ENCODE assay signal across 1 fruit fly cellular context in genomic region chrX:7324816-7325246, dm6.
TF ChIP-seq lines count a peak whose summit lies in the region.

No protein-coding gene starts in this region.

TF ChIP-seq in whole organism, embryonic, 481 proteins besides CTCF, POLR2A, EP300 and RAD21 (continued from another document and continues in another):
- peak; percentile 94 for TF ChIP-seq org-1 (GFP tag; optimal IDR thresholded peaks at IDR 0.05; lab: Kevin White, UChicago)
- peak; percentile 91 for TF ChIP-seq CG3726 (GFP tag; IDR thresholded peaks at IDR 0.05; lab: Robert Waterston, UW)
- TF ChIP-seq nom (GFP tag; optimal IDR thresholded peaks at IDR 0.05; lab: Kevin White, UChicago) = peak; percentile 97
- TF ChIP-seq CG6813 (GFP tag; optimal IDR thresholded peaks at IDR 0.05; lab: Kevin White, UChicago) = peak; percentile 97
- peak; percentile 96 for TF ChIP-seq CG34422 (GFP tag; IDR thresholded peaks at IDR 0.05; lab: Robert Waterston, UW)
- TF ChIP-seq pfk (GFP tag; optimal IDR thresholded peaks at IDR 0.05; lab: Kevin White, UChicago) = peak; percentile 15
- peak; percentile 93 for TF ChIP-seq wor (GFP tag; IDR thresholded peaks at IDR 0.05; lab: Robert Waterston, UW)
- TF ChIP-seq Max (GFP tag; optimal IDR thresholded peaks at IDR 0.05; lab: Kevin White, UChicago) = peak; percentile 93
- peak; percentile 95 for TF ChIP-seq Med (GFP tag; lab: Kevin White, UChicago)
- peak; percentile 82 for TF ChIP-seq cg (GFP tag; optimal IDR thresholded peaks at IDR 0.05; lab: Kevin White, UChicago)
- TF ChIP-seq Nf-YB (GFP tag; optimal IDR thresholded peaks at IDR 0.05; lab: Kevin White, UChicago) = peak; percentile 86
- peak; percentile 61 for TF ChIP-seq Elba2 (GFP tag; optimal IDR thresholded peaks at IDR 0.05; lab: Kevin White, UChicago)
- TF ChIP-seq CG7928 (GFP tag; optimal IDR thresholded peaks at IDR 0.05; lab: Kevin White, UChicago) = peak; percentile 69
- peak; percentile 61 for TF ChIP-seq CG2116 (GFP tag; optimal IDR thresholded peaks at IDR 0.05; lab: Kevin White, UChicago)
- peak; percentile 87 for TF ChIP-seq trh (GFP tag; optimal IDR thresholded peaks at IDR 0.05; lab: Kevin White, UChicago)
- no peak for TF ChIP-seq Scr (GFP tag; IDR thresholded peaks at IDR 0.05; lab: Robert Waterston, UW; ENCODE audit: partially characterized antibody)
- TF ChIP-seq E2f2 (GFP tag; IDR thresholded peaks at IDR 0.05; lab: Robert Waterston, UW) = peak; percentile 79
- peak; percentile 48 for TF ChIP-seq zfh2 (GFP tag; optimal IDR thresholded peaks at IDR 0.05; lab: Kevin White, UChicago)
- peak; percentile 83 for TF ChIP-seq slou (GFP tag; optimal IDR thresholded peaks at IDR 0.05; lab: Kevin White, UChicago)
- peak; percentile 98 for TF ChIP-seq fd96Cb (tag; optimal IDR thresholded peaks at IDR 0.05; lab: Kevin White, UChicago)
- peak; percentile 68; the same call in 2 of the 3 replicates for TF ChIP-seq z (GFP tag; IDR thresholded peaks at IDR 0.05; lab: Robert Waterston, UW)
- peak; percentile 80 for TF ChIP-seq exex (tag; optimal IDR thresholded peaks at IDR 0.05; lab: Kevin White, UChicago)
- TF ChIP-seq CG13775 (GFP tag; optimal IDR thresholded peaks at IDR 0.05; lab: Kevin White, UChicago) = peak; percentile 92
- peak; percentile 15 for TF ChIP-seq zf30C (GFP tag; optimal IDR thresholded peaks at IDR 0.05; lab: Kevin White, UChicago)
- TF ChIP-seq B-H2 (GFP tag; optimal IDR thresholded peaks at IDR 0.05; lab: Kevin White, UChicago) = peak; percentile 71
- TF ChIP-seq gro (GFP tag; optimal IDR thresholded peaks at IDR 0.05; lab: Kevin White, UChicago) = peak; percentile 38
- no peak for TF ChIP-seq ato (GFP tag; IDR thresholded peaks at IDR 0.05; lab: Robert Waterston, UW; ENCODE audit: partially characterized antibody)
- peak; percentile 93 for TF ChIP-seq sens-2 (GFP tag; IDR thresholded peaks at IDR 0.05; lab: Robert Waterston, UW)
- peak; percentile 97 for TF ChIP-seq Blimp-1 (GFP tag; optimal IDR thresholded peaks at IDR 0.05; lab: Kevin White, UChicago)
- peak; percentile 95 for TF ChIP-seq bcd (GFP tag; optimal IDR thresholded peaks at IDR 0.05; lab: Kevin White, UChicago)
- TF ChIP-seq ase (GFP tag; IDR thresholded peaks at IDR 0.05; lab: Robert Waterston, UW) = peak; percentile 95
- TF ChIP-seq mam (GFP tag; optimal IDR thresholded peaks at IDR 0.05; lab: Kevin White, UChicago) = peak; percentile 75
- TF ChIP-seq hkb (optimal IDR thresholded peaks at IDR 0.05; lab: Kevin White, UChicago) = no peak
- peak; percentile 97 for TF ChIP-seq hkb (GFP tag; IDR thresholded peaks at IDR 0.05; lab: Robert Waterston, UW)
- TF ChIP-seq CG11085 (GFP tag; IDR thresholded peaks at IDR 0.05; lab: Robert Waterston, UW) = peak; percentile 84
- peak; percentile 95 for TF ChIP-seq Atf6 (GFP tag; IDR thresholded peaks at IDR 0.05; lab: Robert Waterston, UW)
- peak; percentile 100 for TF ChIP-seq CG31441 (GFP tag; IDR thresholded peaks at IDR 0.05; lab: Robert Waterston, UW)
- TF ChIP-seq slp2 (GFP tag; optimal IDR thresholded peaks at IDR 0.05; lab: Kevin White, UChicago) = peak; percentile 65
- peak; percentile 85 for TF ChIP-seq CG1024 (GFP tag; IDR thresholded peaks at IDR 0.05; lab: Robert Waterston, UW)
- TF ChIP-seq tll (GFP tag; optimal IDR thresholded peaks at IDR 0.05; lab: Kevin White, UChicago) = peak in 1 of 2 experiments; percentile 70
- peak; percentile 99 for TF ChIP-seq CG10979 (tag; optimal IDR thresholded peaks at IDR 0.05; lab: Kevin White, UChicago)
- peak; percentile 77 for TF ChIP-seq NC2β (GFP tag; optimal IDR thresholded peaks at IDR 0.05; lab: Kevin White, UChicago)
- peak; percentile 88 for TF ChIP-seq cato (GFP tag; optimal IDR thresholded peaks at IDR 0.05; lab: Kevin White, UChicago; ENCODE audit: borderline replicate concordance)
- peak; percentile 29 for TF ChIP-seq ab (GFP tag; optimal IDR thresholded peaks at IDR 0.05; lab: Kevin White, UChicago)
- peak; percentile 97 for TF ChIP-seq CG33557 (GFP tag; optimal IDR thresholded peaks at IDR 0.05; lab: Kevin White, UChicago)
- TF ChIP-seq ranshi (GFP tag; IDR thresholded peaks at IDR 0.05; lab: Robert Waterston, UW) = peak; percentile 95
- TF ChIP-seq CG16813 (GFP tag; IDR thresholded peaks at IDR 0.05; lab: Robert Waterston, UW; ENCODE audit: partially characterized antibody) = no peak
- peak; percentile 97 for TF ChIP-seq zen (tag; optimal IDR thresholded peaks at IDR 0.05; lab: Kevin White, UChicago)
- TF ChIP-seq CG32532 (GFP tag; IDR thresholded peaks at IDR 0.05; lab: Robert Waterston, UW) = peak; percentile 94
- TF ChIP-seq usp (GFP tag; optimal IDR thresholded peaks at IDR 0.05; lab: Kevin White, UChicago) = no peak
- peak; percentile 66 for TF ChIP-seq CG1647 (GFP tag; optimal IDR thresholded peaks at IDR 0.05; lab: Kevin White, UChicago)
- peak; percentile 97 for TF ChIP-seq CG15696 (tag; optimal IDR thresholded peaks at IDR 0.05; lab: Kevin White, UChicago)
- no peak for TF ChIP-seq lov (optimal IDR thresholded peaks at IDR 0.05; lab: Kevin White, UChicago)
- peak; percentile 92 for TF ChIP-seq lov (GFP tag; IDR thresholded peaks at IDR 0.05; lab: Robert Waterston, UW)
- peak; percentile 95 for TF ChIP-seq tin (GFP tag; optimal IDR thresholded peaks at IDR 0.05; lab: Kevin White, UChicago)
- TF ChIP-seq CG12659 (GFP tag; optimal IDR thresholded peaks at IDR 0.05; lab: Kevin White, UChicago) = peak; percentile 96
- peak; percentile 99 for TF ChIP-seq gsb-n (tag; optimal IDR thresholded peaks at IDR 0.05; lab: Kevin White, UChicago)
- TF ChIP-seq dysf (GFP tag; IDR thresholded peaks at IDR 0.05; lab: Robert Waterston, UW) = peak; percentile 97
- TF ChIP-seq pnt (GFP tag; optimal IDR thresholded peaks at IDR 0.05; lab: Kevin White, UChicago) = peak; percentile 73
- TF ChIP-seq Usf (GFP tag; optimal IDR thresholded peaks at IDR 0.05; lab: Kevin White, UChicago) = peak; percentile 90
- peak; percentile 78 to 92 for TF ChIP-seq chif (GFP tag; optimal IDR thresholded peaks at IDR 0.05; lab: Kevin White, UChicago)
- peak; percentile 98 for TF ChIP-seq dmrt11E (tag; optimal IDR thresholded peaks at IDR 0.05; lab: Kevin White, UChicago)
- peak; percentile 98 for TF ChIP-seq gcm (GFP tag; optimal IDR thresholded peaks at IDR 0.05; lab: Kevin White, UChicago)
- peak; percentile 95 for TF ChIP-seq esg (GFP tag; conservative IDR thresholded peaks at IDR 0.05; lab: Robert Waterston, UW)
- peak; percentile 85 for TF ChIP-seq corto (GFP tag; optimal IDR thresholded peaks at IDR 0.05; lab: Kevin White, UChicago)
- peak; percentile 72 for TF ChIP-seq CG17802 (tag; optimal IDR thresholded peaks at IDR 0.05; lab: Kevin White, UChicago)
- TF ChIP-seq h (optimal IDR thresholded peaks at IDR 0.05; lab: Kevin White, UChicago) = no peak
- TF ChIP-seq bigmax (GFP tag; optimal IDR thresholded peaks at IDR 0.05; lab: Kevin White, UChicago) = peak; percentile 68
- TF ChIP-seq chn (GFP tag; optimal IDR thresholded peaks at IDR 0.05; lab: Kevin White, UChicago) = peak; percentile 88
- peak; percentile 91 for TF ChIP-seq lbe (GFP tag; optimal IDR thresholded peaks at IDR 0.05; lab: Kevin White, UChicago)
- peak; percentile 38 for TF ChIP-seq CHES-1-like (GFP tag; optimal IDR thresholded peaks at IDR 0.05; lab: Kevin White, UChicago)
- TF ChIP-seq CG33213 (GFP tag; optimal IDR thresholded peaks at IDR 0.05; lab: Kevin White, UChicago) = peak; percentile 60
- peak; percentile 60 for TF ChIP-seq CG13624 (GFP tag; optimal IDR thresholded peaks at IDR 0.05; lab: Kevin White, UChicago)
- TF ChIP-seq br (optimal IDR thresholded peaks at IDR 0.05; lab: Kevin White, UChicago) = no peak
- TF ChIP-seq tx (GFP tag; optimal IDR thresholded peaks at IDR 0.05; lab: Kevin White, UChicago) = peak; percentile 80
- TF ChIP-seq CG10274 (GFP tag; optimal IDR thresholded peaks at IDR 0.05; lab: Kevin White, UChicago) = peak; percentile 71
- peak; percentile 86 for TF ChIP-seq CG12744 (GFP tag; optimal IDR thresholded peaks at IDR 0.05; lab: Kevin White, UChicago)
- peak; percentile 87 for TF ChIP-seq ems (GFP tag; optimal IDR thresholded peaks at IDR 0.05; lab: Kevin White, UChicago)
- TF ChIP-seq CG4360 (GFP tag; IDR thresholded peaks at IDR 0.05; lab: Robert Waterston, UW) = peak; percentile 73
- no peak for TF ChIP-seq CG7963 (GFP tag; IDR thresholded peaks at IDR 0.05; lab: Robert Waterston, UW; ENCODE audit: partially characterized antibody)
- TF ChIP-seq CG10543 (GFP tag; optimal IDR thresholded peaks at IDR 0.05; lab: Kevin White, UChicago) = peak; percentile 88
- TF ChIP-seq tna (GFP tag; IDR thresholded peaks at IDR 0.05; lab: Robert Waterston, UW; ENCODE audit: partially characterized antibody) = no peak
- TF ChIP-seq salm (tag; optimal IDR thresholded peaks at IDR 0.05; lab: Kevin White, UChicago) = peak; percentile 98
- peak; percentile 98 for TF ChIP-seq oc (tag; optimal IDR thresholded peaks at IDR 0.05; lab: Kevin White, UChicago)
- peak; percentile 94 for TF ChIP-seq Dek (tag; optimal IDR thresholded peaks at IDR 0.05; lab: Kevin White, UChicago)
- TF ChIP-seq CG7839 (tag; optimal IDR thresholded peaks at IDR 0.05; lab: Kevin White, UChicago) = peak; percentile 98
- peak; percentile 95 for TF ChIP-seq H2.0 (GFP tag; IDR thresholded peaks at IDR 0.05; lab: Robert Waterston, UW)
- TF ChIP-seq CG13287 (GFP tag; IDR thresholded peaks at IDR 0.05; lab: Robert Waterston, UW; ENCODE audit: partially characterized antibody) = no peak
- peak; percentile 80 for TF ChIP-seq gsb (GFP tag; IDR thresholded peaks at IDR 0.05; lab: Robert Waterston, UW)
- peak; percentile 95 for TF ChIP-seq sim (GFP tag; IDR thresholded peaks at IDR 0.05; lab: Robert Waterston, UW)
- peak; percentile 96 for TF ChIP-seq sob (GFP tag; IDR thresholded peaks at IDR 0.05; lab: Robert Waterston, UW)
- TF ChIP-seq CG15269 (tag; optimal IDR thresholded peaks at IDR 0.05; lab: Kevin White, UChicago) = peak; percentile 98
- TF ChIP-seq tio (GFP tag; optimal IDR thresholded peaks at IDR 0.05; lab: Kevin White, UChicago) = peak; percentile 88
- peak; percentile 63 for TF ChIP-seq mirr (GFP tag; optimal IDR thresholded peaks at IDR 0.05; lab: Kevin White, UChicago)
- TF ChIP-seq inv (GFP tag; IDR thresholded peaks at IDR 0.05; lab: Robert Waterston, UW; ENCODE audit: partially characterized antibody) = no peak
- peak; percentile 94 for TF ChIP-seq CG14667 (GFP tag; IDR thresholded peaks at IDR 0.05; lab: Robert Waterston, UW)
- peak; percentile 79 for TF ChIP-seq rib (GFP tag; IDR thresholded peaks at IDR 0.05; lab: Robert Waterston, UW)
- peak; percentile 68 for TF ChIP-seq CG34376 (GFP tag; optimal IDR thresholded peaks at IDR 0.05; lab: Kevin White, UChicago)
- peak; percentile 63 for TF ChIP-seq maf-S (GFP tag; optimal IDR thresholded peaks at IDR 0.05; lab: Kevin White, UChicago)
- peak; percentile 81 for TF ChIP-seq schlank (tag; optimal IDR thresholded peaks at IDR 0.05; lab: Kevin White, UChicago)
- peak; percentile 92 for TF ChIP-seq danr (GFP tag; IDR thresholded peaks at IDR 0.05; lab: Robert Waterston, UW)
- peak; percentile 98 for TF ChIP-seq ci (GFP tag; IDR thresholded peaks at IDR 0.05; lab: Robert Waterston, UW)
- TF ChIP-seq CG10147 (GFP tag; optimal IDR thresholded peaks at IDR 0.05; lab: Kevin White, UChicago) = peak; percentile 95
- peak; percentile 51 for TF ChIP-seq CG3838 (GFP tag; optimal IDR thresholded peaks at IDR 0.05; lab: Kevin White, UChicago)
- no peak for TF ChIP-seq prd (optimal IDR thresholded peaks at IDR 0.05; lab: Kevin White, UChicago)
- TF ChIP-seq prd (GFP tag; IDR thresholded peaks at IDR 0.05; lab: Robert Waterston, UW) = peak; percentile 96
- peak; percentile 96 for TF ChIP-seq Asciz (GFP tag; optimal IDR thresholded peaks at IDR 0.05; lab: Kevin White, UChicago)
- TF ChIP-seq Deaf1 (tag; optimal IDR thresholded peaks at IDR 0.05; lab: Kevin White, UChicago) = peak; percentile 84
- peak; percentile 81 for TF ChIP-seq pros (GFP tag; optimal IDR thresholded peaks at IDR 0.05; lab: Kevin White, UChicago)
- TF ChIP-seq HLH3B (GFP tag; IDR thresholded peaks at IDR 0.05; lab: Robert Waterston, UW) = peak; percentile 97
- TF ChIP-seq chm (GFP tag; IDR thresholded peaks at IDR 0.05; lab: Robert Waterston, UW) = peak; percentile 96
- peak; percentile 92 for TF ChIP-seq scrt (GFP tag; optimal IDR thresholded peaks at IDR 0.05; lab: Kevin White, UChicago)
- TF ChIP-seq gcm2 (GFP tag; optimal IDR thresholded peaks at IDR 0.05; lab: Kevin White, UChicago) = peak; percentile 65
- TF ChIP-seq wek (GFP tag; optimal IDR thresholded peaks at IDR 0.05; lab: Kevin White, UChicago) = peak; percentile 83
- TF ChIP-seq Eip74EF (GFP tag; optimal IDR thresholded peaks at IDR 0.05; lab: Kevin White, UChicago) = peak in 1 of 2 experiments; percentile 98
- peak; percentile 93 for TF ChIP-seq H15 (GFP tag; IDR thresholded peaks at IDR 0.05; lab: Robert Waterston, UW)
- peak; percentile 87 for TF ChIP-seq lilli (GFP tag; optimal IDR thresholded peaks at IDR 0.05; lab: Kevin White, UChicago)
- TF ChIP-seq sr (GFP tag; IDR thresholded peaks at IDR 0.05; lab: Robert Waterston, UW) = peak; percentile 80; the same call in 2 of the 3 replicates
- TF ChIP-seq CG3281 (GFP tag; optimal IDR thresholded peaks at IDR 0.05; lab: Kevin White, UChicago) = peak; percentile 93
- TF ChIP-seq CG10959 (GFP tag; IDR thresholded peaks at IDR 0.05; lab: Robert Waterston, UW) = peak; percentile 94
- TF ChIP-seq Hr3 (GFP tag; optimal IDR thresholded peaks at IDR 0.05; lab: Kevin White, UChicago) = peak; percentile 95
- TF ChIP-seq hbn (GFP tag; IDR thresholded peaks at IDR 0.05; lab: Robert Waterston, UW; ENCODE audit: partially characterized antibody) = no peak
- peak; percentile 96 for TF ChIP-seq CG2202 (tag; optimal IDR thresholded peaks at IDR 0.05; lab: Kevin White, UChicago)
- peak; percentile 70 for TF ChIP-seq disco-r (GFP tag; optimal IDR thresholded peaks at IDR 0.05; lab: Kevin White, UChicago)
- no peak for TF ChIP-seq Dfd (GFP tag; optimal IDR thresholded peaks at IDR 0.05; lab: Kevin White, UChicago)
- TF ChIP-seq Poxn (GFP tag; IDR thresholded peaks at IDR 0.05; lab: Robert Waterston, UW) = 0 out of 2 replicates have a peak, but pooled peaks have one; percentile 24
- peak; percentile 91 for TF ChIP-seq CG43689 (GFP tag; IDR thresholded peaks at IDR 0.05; lab: Robert Waterston, UW)
- no peak for TF ChIP-seq pan (optimal IDR thresholded peaks at IDR 0.05; lab: Kevin White, UChicago)
- peak in 1 of 2 experiments; percentile 96 for TF ChIP-seq pan (GFP tag; optimal IDR thresholded peaks at IDR 0.05 in 1 of 2, IDR thresholded peaks at IDR 0.05 in 1 of 2)
- peak; percentile 95 for TF ChIP-seq CrebB (tag; optimal IDR thresholded peaks at IDR 0.05; lab: Kevin White, UChicago)
- TF ChIP-seq CG1602 (GFP tag; optimal IDR thresholded peaks at IDR 0.05; lab: Kevin White, UChicago) = peak; percentile 95
